Fruit fly (Drosophila melanogaster) whole organism, embryonic: ENCODE measurements around the gene Noa36.

Experiments used
- Antp ChIP-seq: fragments of 200-800 bp; sonication (Bioruptor generic); optimal IDR thresholded peaks from 3 replicates; lab custom pipeline; 2016; ENCODE audit warnings: missing biosample characterization, missing genetic modification characterization
- Awh ChIP-seq: fragments of 200-800 bp; sonication (Bioruptor generic); IDR thresholded peaks from 2 replicates; pipeline ENCODE4, ENCODE4 v1.3.6; 2022; ENCODE audit warnings: missing biosample characterization, missing genetic modification characterization
- CG10654 ChIP-seq: fragments of 200-800 bp; sonication (Bioruptor generic); optimal IDR thresholded peaks from 2 replicates; lab custom pipeline; 2016; ENCODE audit warnings: missing biosample characterization, missing genetic modification characterization
- CG12155 ChIP-seq: fragments of 200-800 bp; sonication (Bioruptor generic); optimal IDR thresholded peaks from 3 replicates; lab custom pipeline; 2016; ENCODE audit warnings: missing biosample characterization, missing genetic modification characterization
- CG12236 ChIP-seq: fragments of 200-800 bp; sonication (Bioruptor generic); optimal IDR thresholded peaks from 2 replicates; lab custom pipeline; 2016; ENCODE audit warnings: missing biosample characterization, missing genetic modification characterization
- CG12299 ChIP-seq: fragments of 200-800 bp; sonication (Bioruptor generic); optimal IDR thresholded peaks from 2 replicates; lab custom pipeline; 2018; ENCODE audit warnings: missing biosample characterization, mild to moderate bottlenecking, missing genetic modification characterization
- CG12942 ChIP-seq: fragments of 200-800 bp; sonication (Bioruptor generic); optimal IDR thresholded peaks from 3 replicates; lab custom pipeline; 2016; ENCODE audit warnings: missing biosample characterization, missing genetic modification characterization
- CG14050 ChIP-seq: fragments of 200-800 bp; sonication (Bioruptor generic); IDR thresholded peaks from 3 replicates; pipeline ENCODE4 v1.3.6; 2022; ENCODE audit warnings: missing biosample characterization, missing genetic modification characterization
- CG17359 ChIP-seq: fragments of 200-800 bp; sonication (Bioruptor generic); optimal IDR thresholded peaks from 3 replicates; lab custom pipeline; 2018; ENCODE audit warnings: missing biosample characterization, mild to moderate bottlenecking, missing genetic modification characterization, moderate library complexity
- CG17568 ChIP-seq: fragments of 200-800 bp; sonication (Bioruptor generic); optimal IDR thresholded peaks from 2 replicates; lab custom pipeline; 2018; ENCODE audit warnings: missing biosample characterization, mild to moderate bottlenecking, missing genetic modification characterization, moderate library complexity
- CG18764 ChIP-seq: fragments of 200-800 bp; sonication (Bioruptor generic); optimal IDR thresholded peaks from 3 replicates; lab custom pipeline; 2016; ENCODE audit warnings: missing biosample characterization, missing genetic modification characterization
- CG32772 ChIP-seq: fragments of 200-800 bp; sonication (Bioruptor generic); IDR thresholded peaks from 2 replicates; pipeline ENCODE4 v1.3.6; 2022; ENCODE audit warnings: missing biosample characterization, missing genetic modification characterization
- CG5245 ChIP-seq: fragments of 200-800 bp; sonication (Bioruptor generic); optimal IDR thresholded peaks from 3 replicates; lab custom pipeline; 2016; ENCODE audit warnings: missing biosample characterization, missing genetic modification characterization
- CG6683 ChIP-seq: fragments of 200-800 bp; sonication (Bioruptor generic); optimal IDR thresholded peaks from 2 replicates; lab custom pipeline; 2017; ENCODE audit warnings: missing biosample characterization, mild to moderate bottlenecking, missing genetic modification characterization, missing genetic modification reagents
- CG7963 ChIP-seq: fragments of 200-800 bp; sonication (Bioruptor generic); IDR thresholded peaks from 3 replicates; pipeline ENCODE4 v1.3.6; 2022; ENCODE audit warnings: missing biosample characterization, missing genetic modification characterization; ENCODE audit not compliant: partially characterized antibody
- CG8388 ChIP-seq: fragments of 200-800 bp; sonication (Bioruptor generic); optimal IDR thresholded peaks from 2 replicates; lab custom pipeline; 2019; ENCODE audit warnings: missing biosample characterization, mild to moderate bottlenecking, missing genetic modification characterization, moderate library complexity
- CG9797 ChIP-seq: fragments of 200-800 bp; sonication (Bioruptor generic); optimal IDR thresholded peaks from 3 replicates; lab custom pipeline; 2018; ENCODE audit warnings: missing biosample characterization, mild to moderate bottlenecking, missing genetic modification characterization
- CHES-1-like ChIP-seq: fragments of 200-800 bp; sonication (Bioruptor generic); optimal IDR thresholded peaks from 2 replicates; lab custom pipeline; 2016; ENCODE audit warnings: missing biosample characterization, missing genetic modification characterization
- D ChIP-seq, 2 experiments: fragments of 200-800 bp in 1 of 2; fragments of >200 bp in 1 of 2; sonication (Bioruptor generic) in 1 of 2; optimal IDR thresholded peaks; 2 replicates in 1 of 2; 3 replicates in 1 of 2; lab custom pipeline; 2017; ENCODE audit warnings: mild to moderate bottlenecking in 1 of 2, missing biosample characterization in 1 of 2, missing genetic modification characterization in 1 of 2, missing genetic modification reagents in 1 of 2
- Dbx ChIP-seq: fragments of 200-800 bp; sonication (Bioruptor generic); IDR thresholded peaks from 3 replicates; pipeline ENCODE4 v1.3.6; 2022; ENCODE audit warnings: missing biosample characterization, missing genetic modification characterization
- Dip3 ChIP-seq: fragments of 200-800 bp; sonication (Bioruptor generic); optimal IDR thresholded peaks from 3 replicates; lab custom pipeline; 2016; ENCODE audit warnings: missing biosample characterization, missing genetic modification characterization
- Fer1 ChIP-seq: fragments of 200-800 bp; sonication (Bioruptor generic); optimal IDR thresholded peaks from 2 replicates; lab custom pipeline; 2017; ENCODE audit warnings: missing biosample characterization, mild to moderate bottlenecking, missing genetic modification characterization
- Fer2 ChIP-seq: fragments of 200-800 bp; sonication (Bioruptor generic); optimal IDR thresholded peaks from 2 replicates; lab custom pipeline; 2018; ENCODE audit warnings: missing biosample characterization, mild to moderate bottlenecking, missing genetic modification characterization, moderate library complexity
- Fer3 ChIP-seq: fragments of 200-800 bp; sonication (Bioruptor generic); optimal IDR thresholded peaks from 2 replicates; lab custom pipeline; 2018; ENCODE audit warnings: missing biosample characterization, mild to moderate bottlenecking, missing genetic modification characterization, moderate library complexity
- HHEX ChIP-seq: fragments of 200-800 bp; sonication (Bioruptor generic); optimal IDR thresholded peaks from 3 replicates; lab custom pipeline; 2017; ENCODE audit warnings: missing biosample characterization, mild to moderate bottlenecking, missing genetic modification characterization, missing genetic modification reagents
- Hr39 ChIP-seq: fragments of >200 bp; optimal IDR thresholded peaks from 2 replicates; lab custom pipeline; 2017
- Hsf ChIP-seq: fragments of 200-800 bp; sonication (Bioruptor generic); optimal IDR thresholded peaks from 3 replicates; lab custom pipeline; 2016; ENCODE audit warnings: missing biosample characterization, missing genetic modification characterization
- Lpt ChIP-seq: fragments of >200 bp; optimal IDR thresholded peaks from 2 replicates; lab custom pipeline; 2018; ENCODE audit warnings: missing biosample characterization, missing genetic modification characterization
- MTF-1 ChIP-seq: fragments of 200-800 bp; sonication (Bioruptor generic); optimal IDR thresholded peaks from 2 replicates; lab custom pipeline; 2018; ENCODE audit warnings: missing biosample characterization, mild to moderate bottlenecking, missing genetic modification characterization, borderline replicate concordance
- Opbp ChIP-seq: fragments of 200-800 bp; sonication (Bioruptor generic); IDR thresholded peaks from 3 replicates; pipeline ENCODE4 v1.3.6; 2022; ENCODE audit warnings: missing biosample characterization, missing genetic modification characterization; ENCODE audit not compliant: partially characterized antibody
- Pdp1 ChIP-seq, 2 experiments: fragments of 200-800 bp; sonication (Bioruptor generic); optimal IDR thresholded peaks; 3 replicates each; lab custom pipeline; 2016; ENCODE audit warnings: missing biosample characterization in 2 of 2, missing genetic modification characterization in 2 of 2, mild to moderate bottlenecking in 1 of 2, moderate library complexity in 1 of 2
- Ptx1 ChIP-seq: fragments of 200-800 bp; sonication (Bioruptor generic); IDR thresholded peaks from 2 replicates; pipeline ENCODE4 v1.3.6; 2022; ENCODE audit warnings: missing biosample characterization, missing genetic modification characterization
- Sin3A ChIP-seq: fragments of >200 bp; optimal IDR thresholded peaks from 2 replicates; lab custom pipeline; 2018
- YL-1 ChIP-seq: fragments of 200-800 bp; sonication (Bioruptor generic); optimal IDR thresholded peaks from 3 replicates; lab custom pipeline; 2017; ENCODE audit warnings: missing biosample characterization, mild to moderate bottlenecking, missing genetic modification characterization
- bcd ChIP-seq: fragments of 200-800 bp; sonication (Bioruptor generic); optimal IDR thresholded peaks from 2 replicates; lab custom pipeline; 2017; ENCODE audit warnings: missing biosample characterization, mild to moderate bottlenecking, missing genetic modification characterization
- croc ChIP-seq: fragments of 200-800 bp; sonication (Bioruptor generic); conservative IDR thresholded peaks from 3 replicates; pipeline ENCODE4 v1.3.6; 2022; ENCODE audit warnings: missing biosample characterization, missing genetic modification characterization
- dm ChIP-seq: fragments of 200-800 bp; sonication (Bioruptor generic); optimal IDR thresholded peaks from 3 replicates; lab custom pipeline; 2016; ENCODE audit warnings: missing biosample characterization, missing genetic modification characterization
- grau ChIP-seq: fragments of 200-800 bp; optimal IDR thresholded peaks from 3 replicates; lab custom pipeline; 2019; ENCODE audit warnings: missing biosample characterization, mild to moderate bottlenecking, missing genetic modification characterization, moderate library complexity
- gsb-n ChIP-seq: fragments of 200-800 bp; sonication (Bioruptor generic); optimal IDR thresholded peaks from 3 replicates; lab custom pipeline; 2018; ENCODE audit warnings: missing biosample characterization, mild to moderate bottlenecking, missing genetic modification characterization
- hbn ChIP-seq: fragments of 200-800 bp; sonication (Bioruptor generic); IDR thresholded peaks from 2 replicates; pipeline ENCODE4 v1.3.6; 2022; ENCODE audit warnings: missing biosample characterization, missing genetic modification characterization; ENCODE audit not compliant: partially characterized antibody
- hkb ChIP-seq, 2 experiments: fragments of 200-800 bp in 1 of 2; fragments of >200 bp in 1 of 2; sonication (Bioruptor generic) in 1 of 2; IDR thresholded peaks in 1 of 2; optimal IDR thresholded peaks in 1 of 2; 2 replicates each; pipeline versions ENCODE4 v1.3.6 to Lab custom; 2017 to 2022; ENCODE audit warnings: missing biosample characterization in 1 of 2, missing genetic modification characterization in 1 of 2
- insv ChIP-seq, 2 experiments: fragments of 200-800 bp; sonication (Bioruptor generic); optimal IDR thresholded peaks; 3 replicates each; lab custom pipeline; 2016 to 2018; ENCODE audit warnings: missing biosample characterization in 2 of 2, missing genetic modification characterization in 2 of 2
- klu ChIP-seq: fragments of 200-800 bp; sonication (Bioruptor generic); IDR thresholded peaks from 2 replicates; pipeline ENCODE4 v1.3.6; 2022; ENCODE audit warnings: missing biosample characterization, missing genetic modification characterization
- oc ChIP-seq: fragments of 200-800 bp; sonication (Bioruptor generic); optimal IDR thresholded peaks from 2 replicates; lab custom pipeline; 2018; ENCODE audit warnings: missing biosample characterization, mild to moderate bottlenecking, missing genetic modification characterization, moderate library complexity
- ranshi ChIP-seq: fragments of 200-800 bp; sonication (Bioruptor generic); IDR thresholded peaks from 2 replicates; pipeline ENCODE4 v1.3.6; 2022; ENCODE audit warnings: missing biosample characterization, missing genetic modification characterization
- sc ChIP-seq, 3 experiments: fragments of >200 bp in 2 of 3; fragments of 200-800 bp in 1 of 3; sonication (Bioruptor generic) in 1 of 3; optimal IDR thresholded peaks; 2 replicates in 2 of 3; 3 replicates in 1 of 3; lab custom pipeline; 2017; ENCODE audit warnings: mild to moderate bottlenecking in 1 of 3, missing biosample characterization in 1 of 3, missing genetic modification characterization in 1 of 3, missing genetic modification reagents in 1 of 3
- scrt ChIP-seq: fragments of 200-800 bp; sonication (Bioruptor generic); optimal IDR thresholded peaks from 2 replicates; lab custom pipeline; 2018; ENCODE audit warnings: missing biosample characterization, mild to moderate bottlenecking, missing genetic modification characterization, moderate library complexity
- sd ChIP-seq: fragments of 200-800 bp; sonication (Bioruptor generic); optimal IDR thresholded peaks from 3 replicates; lab custom pipeline; 2018; ENCODE audit warnings: missing biosample characterization, mild to moderate bottlenecking, missing genetic modification characterization, moderate library complexity
- zfh1 ChIP-seq: fragments of 200-800 bp; sonication (Bioruptor generic); IDR thresholded peaks from 3 replicates; pipeline ENCODE4 v1.3.6; 2022; ENCODE audit warnings: missing biosample characterization, missing genetic modification characterization
- zfh2 ChIP-seq: fragments of 200-800 bp; sonication (Bioruptor generic); optimal IDR thresholded peaks from 2 replicates; lab custom pipeline; 2016; ENCODE audit warnings: missing biosample characterization, missing genetic modification characterization

Gene Noa36

DNA sequence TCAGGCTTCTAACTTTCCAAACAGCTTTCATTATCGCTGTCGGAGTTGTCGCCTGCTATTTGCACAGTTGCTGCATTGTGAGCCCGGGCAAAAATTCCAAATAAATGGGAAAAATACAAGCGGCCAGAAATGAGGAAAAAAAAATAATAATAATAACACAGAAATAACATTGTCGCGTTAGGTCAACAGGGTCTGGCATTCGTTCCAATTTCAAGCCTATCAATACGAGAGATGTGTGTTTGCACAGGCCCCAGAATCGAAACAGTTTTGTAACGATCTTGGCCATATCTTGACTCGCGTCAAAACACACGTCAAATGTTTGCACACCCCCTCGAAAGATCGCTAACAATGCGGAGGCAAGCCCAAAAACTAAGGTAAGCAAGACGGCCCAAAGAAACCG lies 42.7 kb downstream of the Noa36 start (continued):
- TF ChIP-seq insv (GFP tag; optimal IDR thresholded peaks at IDR 0.05; lab: Kevin White, UChicago), result peak in 1 of 2 experiments; percentile 18
- TF ChIP-seq Ptx1 (GFP tag; lab: Robert Waterston, UW), result no peak
- TF ChIP-seq CG12155 (GFP tag; lab: Kevin White, UChicago), result no peak
- no peak for TF ChIP-seq sc (optimal IDR thresholded peaks at IDR 0.05; lab: Kevin White, UChicago)
- TF ChIP-seq sc (GFP tag; optimal IDR thresholded peaks at IDR 0.05; lab: Kevin White, UChicago), result no peak
- no peak for TF ChIP-seq Dip3 (GFP tag; lab: Kevin White, UChicago)
- TF ChIP-seq Lpt (GFP tag; lab: Kevin White, UChicago), result no peak
- no peak for TF ChIP-seq YL-1 (GFP tag; lab: Kevin White, UChicago)
- no peak for TF ChIP-seq CG8388 (GFP tag; lab: Kevin White, UChicago)
- TF ChIP-seq Pdp1 (GFP tag; optimal IDR thresholded peaks at IDR 0.05; lab: Kevin White, UChicago), result peak in 1 of 2 experiments; percentile 15
- TF ChIP-seq hbn (GFP tag; lab: Robert Waterston, UW), result no peak
- TF ChIP-seq sd, result peak; percentile 25
- TF ChIP-seq Sin3A (lab: Kevin White, UChicago), result no peak
- peak; percentile 52; the same call in 1 of the 3 replicates for TF ChIP-seq Dbx (GFP tag; lab: Robert Waterston, UW)
- peak; percentile 18 for TF ChIP-seq CG18764
- no peak for TF ChIP-seq Opbp (GFP tag; lab: Robert Waterston, UW)
- peak; percentile 30 for TF ChIP-seq scrt (GFP tag; lab: Kevin White, UChicago)
- TF ChIP-seq CG6683 (GFP tag; lab: Kevin White, UChicago), result peak; percentile 29
- TF ChIP-seq CG5245 (GFP tag; lab: Kevin White, UChicago), result no peak
- no peak for TF ChIP-seq zfh2
- TF ChIP-seq Antp (GFP tag; lab: Kevin White, UChicago), result no peak
- TF ChIP-seq MTF-1, result peak; percentile 48
- TF ChIP-seq CG17359 (tag; lab: Kevin White, UChicago), result peak; percentile 39
- TF ChIP-seq CG17568 (GFP tag; lab: Kevin White, UChicago), result peak; percentile 26
- peak; percentile 43 for TF ChIP-seq Fer3 (tag; lab: Kevin White, UChicago)
- TF ChIP-seq CHES-1-like (GFP tag; lab: Kevin White, UChicago), result no peak
- peak; percentile 36; the same call in 1 of the 2 replicates for TF ChIP-seq ranshi
- TF ChIP-seq CG10654 (GFP tag; lab: Kevin White, UChicago), result no peak
- no peak for TF ChIP-seq klu
- 0 out of 3 replicates have a peak, but pooled peaks have one; percentile 41 for TF ChIP-seq zfh1 (GFP tag; lab: Robert Waterston, UW)
- TF ChIP-seq CG12299 (tag; lab: Kevin White, UChicago), result peak; percentile 9
- TF ChIP-seq croc (GFP tag; lab: Robert Waterston, UW), result no peak
- TF ChIP-seq CG9797, result no peak
- no peak for TF ChIP-seq Hsf (GFP tag; lab: Kevin White, UChicago)
- peak; percentile 66 for TF ChIP-seq Fer1 (GFP tag; lab: Kevin White, UChicago)
- no peak for TF ChIP-seq CG12236
- TF ChIP-seq HHEX (GFP tag; lab: Kevin White, UChicago), result peak; percentile 59
- TF ChIP-seq dm (GFP tag; lab: Kevin White, UChicago), result no peak
- TF ChIP-seq bcd (GFP tag; lab: Kevin White, UChicago), result peak; percentile 34
- no peak for TF ChIP-seq gsb-n (tag; lab: Kevin White, UChicago)
- TF ChIP-seq D (optimal IDR thresholded peaks at IDR 0.05; lab: Kevin White, UChicago), result no peak
- TF ChIP-seq D (GFP tag; optimal IDR thresholded peaks at IDR 0.05; lab: Kevin White, UChicago), result peak; percentile 14
- TF ChIP-seq CG32772 (GFP tag; lab: Robert Waterston, UW), result no peak
- TF ChIP-seq CG7963, result no peak
- TF ChIP-seq Awh (GFP tag; lab: Robert Waterston, UW), result peak; percentile 52; the same call in 1 of the 2 replicates
- TF ChIP-seq grau (tag; lab: Kevin White, UChicago), result no peak
- TF ChIP-seq Fer2 (tag; lab: Kevin White, UChicago), result peak; percentile 26
- TF ChIP-seq oc (tag; lab: Kevin White, UChicago), result no peak
- no peak for TF ChIP-seq Hr39 (lab: Kevin White, UChicago)
- TF ChIP-seq hkb (optimal IDR thresholded peaks at IDR 0.05; lab: Kevin White, UChicago), result no peak
- TF ChIP-seq hkb (GFP tag; IDR thresholded peaks at IDR 0.05; lab: Robert Waterston, UW), result peak; percentile 49; the same call in 1 of the 2 replicates
- TF ChIP-seq CG14050, result no peak
- no peak for TF ChIP-seq CG12942 (GFP tag; lab: Kevin White, UChicago)
